Fruit fly (Drosophila melanogaster): ENCODE data around the gene CG1231.

CG1231 gene

dm6 chr3L:346656-347640, 9.3 kb upstream of the CG1231 start, which contains the start of gene mth (continued):
- TF ChIP-seq dl (GFP tag; optimal IDR thresholded peaks at IDR 0.05; ENCODE audit: insufficient read depth in 1 of 2, partially characterized antibody in 2 of 2) (no peak), Dfd (GFP tag; optimal IDR thresholded peaks at IDR 0.05) (no peak), rgr (GFP tag; optimal IDR thresholded peaks at IDR 0.05) (peak; percentile 44), ey (GFP tag; optimal IDR thresholded peaks at IDR 0.05) (peak; percentile 20)

dm6 chr3L:347641-348405, 8.4 kb upstream of the CG1231 start:
- TF ChIP-seq N (GFP tag; optimal IDR thresholded peaks at IDR 0.05) (no peak), h (GFP tag; optimal IDR thresholded peaks at IDR 0.05) (peak; percentile 84), Hnf4 (GFP tag; optimal IDR thresholded peaks at IDR 0.05) (peak; percentile 65), dmrt93B (GFP tag; optimal IDR thresholded peaks at IDR 0.05) (peak; percentile 40), HLH106 (tag; optimal IDR thresholded peaks at IDR 0.05) (peak; percentile 39), OdsH (GFP tag; optimal IDR thresholded peaks at IDR 0.05) (peak; percentile 66), CG9705 (GFP tag; optimal IDR thresholded peaks at IDR 0.05) (no peak), Rel (GFP tag; optimal IDR thresholded peaks at IDR 0.05) (peak; percentile 15), Rel (tag; optimal IDR thresholded peaks at IDR 0.05) (peak; percentile 24), CG32264 (GFP tag; optimal IDR thresholded peaks at IDR 0.05) (peak; percentile 30), CrebA (GFP tag; optimal IDR thresholded peaks at IDR 0.05; ENCODE audit: borderline replicate concordance) (no peak), Sp1 (GFP tag; optimal IDR thresholded peaks at IDR 0.05) (peak; percentile 52), GATAd (GFP tag; optimal IDR thresholded peaks at IDR 0.05) (no peak), Myc (optimal IDR thresholded peaks at IDR 0.05) (no peak), Hr83 (GFP tag; optimal IDR thresholded peaks at IDR 0.05; ENCODE audit: poor library complexity, severe bottlenecking) (no peak), fru (GFP tag; optimal IDR thresholded peaks at IDR 0.05) (peak; percentile 78), br (GFP tag; optimal IDR thresholded peaks at IDR 0.05) (peak; percentile 75), tai (GFP tag; optimal IDR thresholded peaks at IDR 0.05) (no peak), jim (GFP tag; optimal IDR thresholded peaks at IDR 0.05) (no peak), Hr78 (GFP tag; optimal IDR thresholded peaks at IDR 0.05) (no peak), Jra (GFP tag; optimal IDR thresholded peaks at IDR 0.05) (peak; percentile 42), psq (GFP tag; optimal IDR thresholded peaks at IDR 0.05) (peak; percentile 76), sv (GFP tag; optimal IDR thresholded peaks at IDR 0.05) (peak; percentile 65), dsf (GFP tag; optimal IDR thresholded peaks at IDR 0.05; ENCODE audit: borderline replicate concordance) (no peak), Dif (GFP tag; optimal IDR thresholded peaks at IDR 0.05; ENCODE audit: partially characterized antibody) (no peak), foxo (GFP tag; optimal IDR thresholded peaks at IDR 0.05) (peak in 1 of 2 experiments; percentile 84), brk (GFP tag; optimal IDR thresholded peaks at IDR 0.05) (peak; percentile 4), usp (GFP tag; optimal IDR thresholded peaks at IDR 0.05) (no peak), sage (GFP tag; optimal IDR thresholded peaks at IDR 0.05) (peak; percentile 6), woc (GFP tag; optimal IDR thresholded peaks at IDR 0.05) (peak; percentile 67), Vsx2 (GFP tag; optimal IDR thresholded peaks at IDR 0.05; ENCODE audit: partially characterized antibody) (no peak), rgr (GFP tag; optimal IDR thresholded peaks at IDR 0.05) (peak; percentile 80), pan (optimal IDR thresholded peaks at IDR 0.05) (no peak), dl (GFP tag; optimal IDR thresholded peaks at IDR 0.05; ENCODE audit: insufficient read depth in 1 of 2, partially characterized antibody in 2 of 2) (peak in 1 of 2 experiments; percentile 6), Abd-B (GFP tag; optimal IDR thresholded peaks at IDR 0.05) (no peak), Dfd (GFP tag; optimal IDR thresholded peaks at IDR 0.05) (no peak), lola (GFP tag; optimal IDR thresholded peaks at IDR 0.05) (no peak), ey (GFP tag; optimal IDR thresholded peaks at IDR 0.05) (peak; percentile 85), Mio (GFP tag; optimal IDR thresholded peaks at IDR 0.05) (no peak)

Measured in whole organism, wandering third instar larva.